Worm (Caenorhabditis elegans) whole organism, L3 larva: ENCODE data around the gene nhr-138.

Experiments used
- ZK546.5 ChIP-seq: sonication (generic microtip); optimal IDR thresholded peaks from 2 replicates; lab custom pipeline; 2017; ENCODE audit warnings: missing biosample characterization, missing genetic modification characterization
- aly-2 ChIP-seq: fragments of 150-350 bp; optimal IDR thresholded peaks from 2 replicates; lab custom pipeline; 2014; ENCODE audit warnings: missing biosample characterization, missing genetic modification characterization
- ama-1 ChIP-seq: fragments of 150-350 bp; optimal IDR thresholded peaks from 2 replicates; lab custom pipeline; 2018
- ceh-82 ChIP-seq: fragments of 150-350 bp; optimal IDR thresholded peaks from 2 replicates; lab custom pipeline; 2014; ENCODE audit warnings: missing biosample characterization, missing genetic modification characterization
- egl-27 ChIP-seq: sonication (generic microtip); optimal IDR thresholded peaks from 4 replicates; lab custom pipeline; 2017; ENCODE audit warnings: missing biosample characterization, missing genetic modification reagents, missing genetic modification characterization
- egl-5 ChIP-seq: fragments of 150-350 bp; optimal IDR thresholded peaks from 2 replicates; lab custom pipeline; 2017; ENCODE audit warnings: missing biosample characterization, missing genetic modification reagents, missing genetic modification characterization, inconsistent platforms
- eor-1 ChIP-seq, 2 experiments: fragments of 150-350 bp; optimal IDR thresholded peaks; 2 replicates each; lab custom pipeline; 2014 to 2018; ENCODE audit warnings: missing biosample characterization in 2 of 2, missing genetic modification characterization in 2 of 2
- lsy-12 ChIP-seq: sonication (generic microtip); optimal IDR thresholded peaks from 2 replicates; lab custom pipeline; 2016; ENCODE audit warnings: mild to moderate bottlenecking, missing genetic modification characterization, missing compliant biosample characterization
- nhr-12 ChIP-seq: fragments of 150-350 bp; optimal IDR thresholded peaks from 2 replicates; lab custom pipeline; 2014; ENCODE audit warnings: missing biosample characterization, missing genetic modification characterization
- nhr-237 ChIP-seq: fragments of 150-350 bp; optimal IDR thresholded peaks from 2 replicates; lab custom pipeline; 2014; ENCODE audit warnings: missing biosample characterization, missing genetic modification characterization
- nhr-28 ChIP-seq: fragments of 150-350 bp; optimal IDR thresholded peaks from 2 replicates; lab custom pipeline; 2014; ENCODE audit warnings: missing biosample characterization, missing genetic modification characterization
- unc-39 ChIP-seq: sonication (generic microtip); optimal IDR thresholded peaks from 4 replicates; lab custom pipeline; 2017; ENCODE audit warnings: missing biosample characterization, missing genetic modification characterization
- unc-62 ChIP-seq: fragments of 150-350 bp; sonication (generic microtip); optimal IDR thresholded peaks from 4 replicates; lab custom pipeline; 2014; ENCODE audit warnings: missing biosample characterization, missing genetic modification reagents, missing genetic modification characterization

- TF ChIP-seq egl-5 (tag; lab: Kevin White, UChicago) (no peak), nhr-28 (tag; lab: Kevin White, UChicago) (no peak), aly-2 (tag; lab: Kevin White, UChicago) (no peak), egl-27 (tag; lab: Kevin White, UChicago) (no peak), nhr-12 (no peak), unc-62 (GFP tag; lab: Kevin White, UChicago) (no peak), ceh-82 (tag; lab: Kevin White, UChicago) (no peak), ZK546.5 (no peak), nhr-237 (no peak), eor-1 (tag; optimal IDR thresholded peaks at IDR 0.05; lab: Kevin White, UChicago) (no peak), lsy-12 (no peak), ama-1 (lab: Kevin White, UChicago) (no peak), unc-39 (tag; lab: Kevin White, UChicago) (no peak)
Observed at ce11 chrIV:9734861-9735260, 9.8 kb downstream of the nhr-138 start.
